Worm (Caenorhabditis elegans) whole organism, young adult: ENCODE results near the gene syx-4.
A peak's percentile ranks its signal among the peaks of the same experiment; 100 is the strongest.

ENCODE experiments used
- B0336.3 ChIP-seq: fragments of 200-800 bp; sonication (Bioruptor generic); IDR thresholded peaks from 2 replicates; pipeline ENCODE4 v1.3.6; 2022; ENCODE audit warnings: missing genetic modification characterization, missing compliant biosample characterization
- C06A6.2 ChIP-seq: fragments of 200-800 bp; sonication (Bioruptor generic); conservative IDR thresholded peaks from 2 replicates; pipeline ENCODE4 v1.3.6; 2022; ENCODE audit warnings: missing genetic modification characterization, missing compliant biosample characterization
- F10E7.11 ChIP-seq: sonication (generic microtip); optimal IDR thresholded peaks from 2 replicates; lab custom pipeline; 2017; ENCODE audit warnings: mild to moderate bottlenecking, missing genetic modification characterization, moderate library complexity, missing compliant biosample characterization
- F22D6.2 ChIP-seq: sonication (generic microtip); optimal IDR thresholded peaks from 2 replicates; lab custom pipeline; 2016; ENCODE audit warnings: mild to moderate bottlenecking, missing genetic modification characterization, missing compliant biosample characterization
- K11D2.4 ChIP-seq: fragments of 200-800 bp; sonication (Bioruptor generic); IDR thresholded peaks from 2 replicates; pipeline ENCODE4 v1.3.6; 2022; ENCODE audit warnings: missing genetic modification reagents, missing genetic modification characterization, missing compliant biosample characterization
- K12H6.12 ChIP-seq: fragments of 200-800 bp; sonication (Bioruptor generic); optimal IDR thresholded peaks from 2 replicates; lab custom pipeline; 2018; ENCODE audit warnings: mild to moderate bottlenecking, missing genetic modification characterization, missing compliant biosample characterization
- Y53F4B.3 ChIP-seq: fragments of 200-800 bp; sonication (Bioruptor generic); IDR thresholded peaks from 2 replicates; pipeline ENCODE4 v1.3.6; 2022; ENCODE audit warnings: missing genetic modification reagents, missing genetic modification characterization, missing compliant biosample characterization
- aptf-3 ChIP-seq: fragments of 200-800 bp; sonication (Bioruptor generic); IDR thresholded peaks from 2 replicates; pipeline ENCODE4 v1.3.6; 2022; ENCODE audit warnings: missing genetic modification characterization, missing compliant biosample characterization
- bed-1 ChIP-seq: fragments of 200-800 bp; sonication (Bioruptor generic); IDR thresholded peaks from 2 replicates; pipeline ENCODE4 v1.3.6; 2022; ENCODE audit warnings: missing genetic modification reagents, missing genetic modification characterization, missing compliant biosample characterization
- cebp-1 ChIP-seq, 2 experiments: fragments of 200-800 bp in 1 of 2; sonication (Bioruptor generic) in 1 of 2; sonication (generic microtip) in 1 of 2; IDR thresholded peaks in 1 of 2; optimal IDR thresholded peaks in 1 of 2; 2 replicates each; pipeline versions ENCODE4 v1.3.6 to Lab custom; 2017 to 2022; ENCODE audit warnings: missing compliant biosample characterization in 2 of 2, missing genetic modification characterization in 2 of 2, mild to moderate bottlenecking in 1 of 2, missing genetic modification reagents in 1 of 2, moderate library complexity in 1 of 2
- ceh-40 ChIP-seq: fragments of 200-800 bp; sonication (Bioruptor generic); IDR thresholded peaks from 2 replicates; pipeline ENCODE4 v1.3.6; 2022; ENCODE audit warnings: missing genetic modification characterization, missing compliant biosample characterization
- ceh-58 ChIP-seq: fragments of 200-800 bp; sonication (Bioruptor generic); IDR thresholded peaks from 2 replicates; pipeline ENCODE4 v1.3.6; 2022; ENCODE audit warnings: missing genetic modification characterization, missing compliant biosample characterization
- ceh-91 ChIP-seq: fragments of 200-800 bp; sonication (Bioruptor generic); IDR thresholded peaks from 2 replicates; pipeline ENCODE4 v1.3.6; 2022; ENCODE audit warnings: missing genetic modification reagents, missing genetic modification characterization, missing compliant biosample characterization
- chd-7 ChIP-seq: sonication (generic microtip); optimal IDR thresholded peaks from 2 replicates; lab custom pipeline; 2016; ENCODE audit warnings: mild to moderate bottlenecking, missing genetic modification characterization, moderate library complexity, missing compliant biosample characterization
- dox-1 ChIP-seq: fragments of 200-800 bp; sonication (Bioruptor generic); IDR thresholded peaks from 2 replicates; pipeline ENCODE4 v1.3.6; 2022; ENCODE audit warnings: missing genetic modification reagents, missing genetic modification characterization, missing compliant biosample characterization
- dpff-1 ChIP-seq: sonication (generic microtip); optimal IDR thresholded peaks from 2 replicates; lab custom pipeline; 2017; ENCODE audit warnings: mild to moderate bottlenecking, missing genetic modification characterization, missing compliant biosample characterization
- egl-18 ChIP-seq: fragments of 200-800 bp; sonication (Bioruptor generic); IDR thresholded peaks from 2 replicates; pipeline ENCODE4 v1.3.6; 2022; ENCODE audit warnings: missing genetic modification reagents, missing genetic modification characterization, missing compliant biosample characterization
- egl-44 ChIP-seq: fragments of 200-800 bp; sonication (Bioruptor generic); IDR thresholded peaks from 2 replicates; pipeline ENCODE4 v1.3.6; 2022; ENCODE audit warnings: missing genetic modification reagents, missing genetic modification characterization, missing compliant biosample characterization
- egrh-3 ChIP-seq: fragments of 200-800 bp; sonication (Bioruptor generic); IDR thresholded peaks from 2 replicates; pipeline ENCODE4 v1.3.6; 2022; ENCODE audit warnings: missing genetic modification reagents, missing genetic modification characterization, missing compliant biosample characterization
- ekl-4 ChIP-seq: fragments of 200-800 bp; sonication (Bioruptor generic); IDR thresholded peaks from 2 replicates; pipeline ENCODE4 v1.3.6; 2022; ENCODE audit warnings: missing genetic modification reagents, missing genetic modification characterization, missing compliant biosample characterization
- ets-4 ChIP-seq: fragments of 200-800 bp; sonication (Bioruptor generic); optimal IDR thresholded peaks from 2 replicates; lab custom pipeline; 2018; ENCODE audit warnings: mild to moderate bottlenecking, missing genetic modification characterization, missing compliant biosample characterization
- hrde-1 ChIP-seq: sonication (generic microtip); optimal IDR thresholded peaks from 2 replicates; lab custom pipeline; 2016; ENCODE audit warnings: missing genetic modification characterization, mild to moderate bottlenecking, missing compliant biosample characterization, moderate library complexity, missing genotype, missing genetic modification reagents, borderline replicate concordance
- let-607 ChIP-seq, 2 experiments: fragments of 200-800 bp in 1 of 2; sonication (Bioruptor generic) in 1 of 2; sonication (generic microtip) in 1 of 2; optimal IDR thresholded peaks; 2 replicates each; lab custom pipeline; 2016 to 2018; ENCODE audit warnings: mild to moderate bottlenecking in 2 of 2, missing compliant biosample characterization in 2 of 2, missing genetic modification characterization in 2 of 2, moderate library complexity in 2 of 2, missing genotype in 1 of 2
- lin-26 ChIP-seq: fragments of 200-800 bp; sonication (Bioruptor generic); IDR thresholded peaks from 2 replicates; pipeline ENCODE4 v1.3.6; 2022; ENCODE audit warnings: missing genetic modification reagents, missing genetic modification characterization, missing compliant biosample characterization
- lin-35 ChIP-seq, 3 experiments: fragments of 150-350 bp in 2 of 3; sonication (generic microtip) in 1 of 3; optimal IDR thresholded peaks; 2 replicates each; lab custom pipeline; 2014 to 2018; ENCODE audit warnings: missing biosample characterization in 3 of 3, missing genetic modification characterization in 3 of 3, missing genetic modification reagents in 3 of 3
- madf-6 ChIP-seq: fragments of 200-800 bp; sonication (Bioruptor generic); IDR thresholded peaks from 2 replicates; pipeline ENCODE4 v1.3.6; 2022; ENCODE audit warnings: missing genetic modification reagents, missing genetic modification characterization, missing compliant biosample characterization
- madf-8 ChIP-seq: fragments of 200-800 bp; sonication (Bioruptor generic); conservative IDR thresholded peaks from 2 replicates; pipeline ENCODE4 v1.3.6; 2022; ENCODE audit warnings: missing genetic modification reagents, missing genetic modification characterization, missing compliant biosample characterization
- nfya-1 ChIP-seq: sonication (generic microtip); optimal IDR thresholded peaks from 2 replicates; lab custom pipeline; 2017; ENCODE audit warnings: antibody characterized with exemption, missing compliant biosample characterization, missing genetic modification characterization, borderline replicate concordance; ENCODE audit not compliant: insufficient read depth
- nhr-179 ChIP-seq: sonication (generic microtip); optimal IDR thresholded peaks from 2 replicates; lab custom pipeline; 2016; ENCODE audit warnings: mild to moderate bottlenecking, missing genetic modification characterization, missing compliant biosample characterization
- snpc-3.4 ChIP-seq: sonication (generic microtip); optimal IDR thresholded peaks from 2 replicates; lab custom pipeline; 2017; ENCODE audit warnings: missing genetic modification characterization, mild to moderate bottlenecking, missing compliant biosample characterization, antibody characterized with exemption, moderate library complexity, missing genotype, missing genetic modification reagents
- somi-1 ChIP-seq: fragments of 200-800 bp; sonication (Bioruptor generic); optimal IDR thresholded peaks from 2 replicates; lab custom pipeline; 2018; ENCODE audit warnings: mild to moderate bottlenecking, missing genetic modification characterization, missing compliant biosample characterization
- tbx-9 ChIP-seq: sonication (generic microtip); optimal IDR thresholded peaks from 2 replicates; lab custom pipeline; 2016; ENCODE audit warnings: borderline replicate concordance, missing genetic modification characterization, inconsistent platforms, missing compliant biosample characterization
- unc-130 ChIP-seq: sonication (generic microtip); optimal IDR thresholded peaks from 2 replicates; lab custom pipeline; 2016; ENCODE audit warnings: missing genetic modification reagents, missing genetic modification characterization, missing compliant biosample characterization
- zfh-2 ChIP-seq: fragments of 200-800 bp; sonication (Bioruptor generic); conservative IDR thresholded peaks from 2 replicates; pipeline ENCODE4 v1.3.6; 2022; ENCODE audit warnings: missing genetic modification reagents, missing genetic modification characterization, missing compliant biosample characterization
- ztf-18 ChIP-seq: sonication (generic microtip); optimal IDR thresholded peaks from 2 replicates; lab custom pipeline; 2016; ENCODE audit warnings: missing genotype, mild to moderate bottlenecking, missing genetic modification characterization, missing compliant biosample characterization
- ztf-26 ChIP-seq: sonication (generic microtip); optimal IDR thresholded peaks from 2 replicates; lab custom pipeline; 2017; ENCODE audit warnings: missing genetic modification characterization, missing compliant biosample characterization

syx-4 gene

DNA sequence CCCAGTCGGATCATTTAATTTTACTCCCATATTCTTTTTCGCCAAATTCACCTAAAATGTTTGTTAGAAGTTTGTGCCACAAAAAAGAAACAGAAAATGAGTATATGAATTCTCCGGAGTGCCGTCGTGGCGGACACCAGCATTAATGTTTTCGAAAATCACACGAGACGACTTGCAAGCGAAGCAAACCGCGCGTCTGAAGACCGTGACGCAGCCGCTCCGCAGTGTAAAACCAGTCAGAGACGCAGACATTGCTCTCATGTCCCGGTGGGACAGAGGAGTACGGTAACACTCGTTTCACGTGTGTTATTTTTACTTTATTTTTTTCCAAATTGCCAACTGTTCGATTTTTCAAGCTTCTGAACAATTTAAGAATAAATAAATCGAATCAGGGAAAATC lies 24.4 kb upstream of the syx-4 start, which contains the start of the genes T26A8.4 and pdtf-1 (continued):
- TF ChIP-seq ets-4 (GFP tag; lab: Kevin White, UChicago) = no peak
- TF ChIP-seq bed-1 (GFP tag; lab: Robert Waterston, UW) = no peak
- TF ChIP-seq egrh-3 (GFP tag; lab: Robert Waterston, UW) = peak; percentile 63
- peak; percentile 76 for TF ChIP-seq K11D2.4 (GFP tag; lab: Robert Waterston, UW)
- no peak for TF ChIP-seq F22D6.2 (tag; lab: Kevin White, UChicago)
- 0 out of 2 replicates have a peak, but pooled peaks have one; percentile 34 for TF ChIP-seq lin-26 (GFP tag; lab: Robert Waterston, UW)
- peak; percentile 90 for TF ChIP-seq K12H6.12 (tag; lab: Kevin White, UChicago)
- TF ChIP-seq madf-8 = peak; percentile 54
- TF ChIP-seq unc-130 (GFP tag; lab: Kevin White, UChicago) = peak; percentile 78
- TF ChIP-seq ztf-18 (tag; lab: Kevin White, UChicago) = peak; percentile 17
- TF ChIP-seq ceh-91 (GFP tag; lab: Robert Waterston, UW) = peak; percentile 89
- no peak for TF ChIP-seq dpff-1
- peak; percentile 65; the same call in 1 of the 2 replicates for TF ChIP-seq B0336.3
- TF ChIP-seq snpc-3.4 (tag; lab: Kevin White, UChicago) = peak; percentile 46
- peak; percentile 92 for TF ChIP-seq dox-1 (GFP tag; lab: Robert Waterston, UW)
- TF ChIP-seq lin-35 (GFP tag; optimal IDR thresholded peaks at IDR 0.05; lab: Kevin White, UChicago) = peak in 2 of 3 experiments; percentile 45 to 76
- no peak for TF ChIP-seq nhr-179 (tag; lab: Kevin White, UChicago)
- peak; percentile 58 for TF ChIP-seq somi-1 (GFP tag; lab: Kevin White, UChicago)
- no peak for TF ChIP-seq nfya-1 (tag; lab: Kevin White, UChicago)
- TF ChIP-seq cebp-1 (GFP tag; IDR thresholded peaks at IDR 0.05; lab: Robert Waterston, UW) = peak; percentile 72; the same call in 1 of the 2 replicates
- TF ChIP-seq cebp-1 (tag; optimal IDR thresholded peaks at IDR 0.05; lab: Kevin White, UChicago) = peak; percentile 78
- TF ChIP-seq zfh-2 (GFP tag; lab: Robert Waterston, UW) = no peak
- peak; percentile 20 for TF ChIP-seq ztf-26
- TF ChIP-seq madf-6 (GFP tag; lab: Robert Waterston, UW) = peak; percentile 84
- TF ChIP-seq ceh-40 (GFP tag; lab: Robert Waterston, UW) = no peak
- peak; percentile 41 for TF ChIP-seq chd-7 (tag; lab: Kevin White, UChicago)
- TF ChIP-seq egl-18 (GFP tag; lab: Robert Waterston, UW) = no peak
- no peak for TF ChIP-seq Y53F4B.3 (GFP tag; lab: Robert Waterston, UW)
- peak; percentile 83 for TF ChIP-seq C06A6.2 (GFP tag; lab: Robert Waterston, UW)
- TF ChIP-seq ekl-4 (GFP tag; lab: Robert Waterston, UW) = peak; percentile 92

DNA sequence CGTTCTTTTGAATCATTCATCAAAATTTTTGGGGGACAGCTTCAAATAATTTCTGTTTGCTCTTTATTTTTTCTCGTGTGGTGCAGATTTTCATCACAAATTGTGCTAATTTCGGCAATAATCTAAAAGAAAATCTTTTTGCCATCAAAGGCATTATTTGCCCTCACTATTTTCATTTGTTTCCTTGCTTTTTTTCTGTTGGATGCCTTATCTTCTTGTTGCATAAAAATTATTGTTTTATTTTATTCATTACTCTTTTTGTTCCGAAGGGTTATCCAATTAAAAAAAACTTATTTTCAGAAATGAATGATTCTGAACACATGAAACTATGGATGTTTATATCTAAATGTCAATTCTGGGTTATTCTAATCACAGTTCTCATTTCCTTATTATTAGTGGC lies 10.2 kb upstream of the syx-4 start, which contains the start of gene T01B11.1:
Gene T01B11.1, plus strand, starts transcription at position 301 of the 400 bp plus-strand sequence.
- TF ChIP-seq F10E7.11 (no peak), lin-35 (GFP tag; optimal IDR thresholded peaks at IDR 0.05; lab: Kevin White, UChicago) (no peak), egl-44 (no peak), aptf-3 (GFP tag; lab: Robert Waterston, UW) (no peak), let-607 (tag; optimal IDR thresholded peaks at IDR 0.05; lab: Kevin White, UChicago) (no peak), hrde-1 (tag; lab: Kevin White, UChicago) (no peak), madf-6 (GFP tag; lab: Robert Waterston, UW) (no peak), ceh-58 (GFP tag; lab: Robert Waterston, UW) (no peak), cebp-1 (GFP tag; IDR thresholded peaks at IDR 0.05; lab: Robert Waterston, UW) (no peak), cebp-1 (tag; optimal IDR thresholded peaks at IDR 0.05; lab: Kevin White, UChicago) (no peak), tbx-9 (tag; lab: Kevin White, UChicago) (no peak)
- TF ChIP-seq, all 124 proteins: peak for 0
